Worm (Caenorhabditis elegans) whole organism, young adult: ENCODE data around the gene T21E8.7.

Experiments
- C06A6.2 ChIP-seq: fragments of 200-800 bp; sonication (Bioruptor generic); conservative IDR thresholded peaks from 2 replicates; pipeline ENCODE4 v1.3.6; 2022; ENCODE audit warnings: missing genetic modification characterization, missing compliant biosample characterization
- F10E7.11 ChIP-seq: sonication (generic microtip); optimal IDR thresholded peaks from 2 replicates; lab custom pipeline; 2017; ENCODE audit warnings: mild to moderate bottlenecking, missing genetic modification characterization, moderate library complexity, missing compliant biosample characterization
- F22D6.2 ChIP-seq: sonication (generic microtip); optimal IDR thresholded peaks from 2 replicates; lab custom pipeline; 2016; ENCODE audit warnings: mild to moderate bottlenecking, missing genetic modification characterization, missing compliant biosample characterization
- F23B12.7 ChIP-seq: sonication (generic microtip); optimal IDR thresholded peaks from 2 replicates; lab custom pipeline; 2017; ENCODE audit warnings: missing genetic modification characterization, mild to moderate bottlenecking, missing compliant biosample characterization, antibody characterized with exemption, moderate library complexity; ENCODE audit not compliant: insufficient read depth
- F33H1.4 ChIP-seq: fragments of 200-800 bp; sonication (Bioruptor generic); IDR thresholded peaks from 2 replicates; pipeline ENCODE4 v1.3.6; 2022; ENCODE audit warnings: missing genetic modification reagents, missing genetic modification characterization, missing compliant biosample characterization
- F37B4.10 ChIP-seq: fragments of 200-800 bp; sonication (Bioruptor generic); IDR thresholded peaks from 2 replicates; pipeline ENCODE4 v1.3.6; 2022; ENCODE audit warnings: missing genetic modification characterization, missing compliant biosample characterization
- F55B11.4 ChIP-seq: sonication (generic microtip); optimal IDR thresholded peaks from 2 replicates; lab custom pipeline; 2016; ENCODE audit warnings: missing compliant biosample characterization, missing genetic modification characterization, borderline replicate concordance; ENCODE audit not compliant: insufficient read depth
- Y53G8AR.9 ChIP-seq: fragments of 200-800 bp; sonication (Bioruptor generic); conservative IDR thresholded peaks from 2 replicates; pipeline ENCODE4 v1.3.6; 2022; ENCODE audit warnings: missing genetic modification reagents, missing genetic modification characterization, missing compliant biosample characterization
- Y56A3A.18 ChIP-seq: fragments of 200-800 bp; sonication (Bioruptor generic); IDR thresholded peaks from 2 replicates; pipeline ENCODE4 v1.3.6; 2022; ENCODE audit warnings: missing genetic modification reagents, missing genetic modification characterization, missing compliant biosample characterization
- atf-7 ChIP-seq: sonication (generic microtip); optimal IDR thresholded peaks from 2 replicates; lab custom pipeline; 2017; ENCODE audit warnings: mild to moderate bottlenecking, missing genetic modification characterization, missing compliant biosample characterization
- attf-5 ChIP-seq: fragments of 200-800 bp; sonication (Bioruptor generic); optimal IDR thresholded peaks from 2 replicates; lab custom pipeline; 2018; ENCODE audit warnings: mild to moderate bottlenecking, missing genetic modification characterization, missing compliant biosample characterization
- attf-6 ChIP-seq: fragments of 200-800 bp; sonication (Bioruptor generic); IDR thresholded peaks from 2 replicates; pipeline ENCODE4 v1.3.6; 2022; ENCODE audit warnings: missing genetic modification reagents, missing genetic modification characterization, missing compliant biosample characterization
- ceh-58 ChIP-seq: fragments of 200-800 bp; sonication (Bioruptor generic); IDR thresholded peaks from 2 replicates; pipeline ENCODE4 v1.3.6; 2022; ENCODE audit warnings: missing genetic modification characterization, missing compliant biosample characterization
- chd-7 ChIP-seq: sonication (generic microtip); optimal IDR thresholded peaks from 2 replicates; lab custom pipeline; 2016; ENCODE audit warnings: mild to moderate bottlenecking, missing genetic modification characterization, moderate library complexity, missing compliant biosample characterization
- die-1 ChIP-seq: sonication (generic microtip); optimal IDR thresholded peaks from 2 replicates; lab custom pipeline; 2016; ENCODE audit warnings: missing genotype, mild to moderate bottlenecking, missing genetic modification characterization, missing compliant biosample characterization
- dox-1 ChIP-seq: fragments of 200-800 bp; sonication (Bioruptor generic); IDR thresholded peaks from 2 replicates; pipeline ENCODE4 v1.3.6; 2022; ENCODE audit warnings: missing genetic modification reagents, missing genetic modification characterization, missing compliant biosample characterization
- dpff-1 ChIP-seq: sonication (generic microtip); optimal IDR thresholded peaks from 2 replicates; lab custom pipeline; 2017; ENCODE audit warnings: mild to moderate bottlenecking, missing genetic modification characterization, missing compliant biosample characterization
- dpl-1 ChIP-seq: fragments of 150-350 bp; optimal IDR thresholded peaks from 2 replicates; lab custom pipeline; 2014; ENCODE audit warnings: missing biosample characterization, missing genetic modification reagents, missing genetic modification characterization
- egl-18 ChIP-seq: fragments of 200-800 bp; sonication (Bioruptor generic); IDR thresholded peaks from 2 replicates; pipeline ENCODE4 v1.3.6; 2022; ENCODE audit warnings: missing genetic modification reagents, missing genetic modification characterization, missing compliant biosample characterization
- ets-4 ChIP-seq: fragments of 200-800 bp; sonication (Bioruptor generic); optimal IDR thresholded peaks from 2 replicates; lab custom pipeline; 2018; ENCODE audit warnings: mild to moderate bottlenecking, missing genetic modification characterization, missing compliant biosample characterization
- hlh-26 ChIP-seq: fragments of 200-800 bp; sonication (Bioruptor generic); conservative IDR thresholded peaks from 2 replicates; pipeline ENCODE4 v1.3.6; 2022; ENCODE audit warnings: missing genetic modification reagents, missing genetic modification characterization, missing compliant biosample characterization
- hmg-20 ChIP-seq: fragments of 200-800 bp; sonication (Bioruptor generic); IDR thresholded peaks from 2 replicates; pipeline ENCODE4 v1.3.6; 2022; ENCODE audit warnings: missing genetic modification reagents, missing genetic modification characterization, missing compliant biosample characterization
- hrde-1 ChIP-seq: sonication (generic microtip); optimal IDR thresholded peaks from 2 replicates; lab custom pipeline; 2016; ENCODE audit warnings: missing genetic modification characterization, mild to moderate bottlenecking, missing compliant biosample characterization, moderate library complexity, missing genotype, missing genetic modification reagents, borderline replicate concordance
- lag-1 ChIP-seq: fragments of 200-800 bp; sonication (Bioruptor generic); IDR thresholded peaks from 2 replicates; pipeline ENCODE4 v1.3.6; 2022; ENCODE audit warnings: missing genetic modification reagents, missing genetic modification characterization, missing compliant biosample characterization
- lin-40 ChIP-seq: sonication (generic microtip); optimal IDR thresholded peaks from 2 replicates; lab custom pipeline; 2016; ENCODE audit warnings: missing genetic modification characterization, mild to moderate bottlenecking, missing compliant biosample characterization, missing genotype, missing genetic modification reagents
- lsl-1 ChIP-seq: fragments of 200-800 bp; sonication (Bioruptor generic); optimal IDR thresholded peaks from 2 replicates; lab custom pipeline; 2018; ENCODE audit warnings: mild to moderate bottlenecking, missing genetic modification characterization, moderate library complexity, missing compliant biosample characterization
- mes-4 ChIP-seq: sonication (generic microtip); optimal IDR thresholded peaks from 2 replicates; lab custom pipeline; 2016; ENCODE audit warnings: missing genotype, missing genetic modification characterization, missing compliant biosample characterization
- mxl-1 ChIP-seq: sonication (generic microtip); optimal IDR thresholded peaks from 2 replicates; lab custom pipeline; 2016; ENCODE audit warnings: missing genetic modification characterization, missing compliant biosample characterization
- nfya-2 ChIP-seq: fragments of 200-800 bp; sonication (Bioruptor generic); IDR thresholded peaks from 2 replicates; pipeline ENCODE4 v1.3.6; 2022; ENCODE audit warnings: missing genetic modification reagents, missing genetic modification characterization, missing compliant biosample characterization
- rec-8 ChIP-seq, 2 experiments: sonication (generic microtip); optimal IDR thresholded peaks; 2 replicates each; lab custom pipeline; 2016; ENCODE audit warnings: mild to moderate bottlenecking in 2 of 2, missing genetic modification characterization in 2 of 2, missing genetic modification reagents in 2 of 2, missing genotype in 2 of 2, missing biosample characterization in 1 of 2, missing compliant biosample characterization in 1 of 2, moderate library complexity in 1 of 2
- sdz-38 ChIP-seq: sonication (generic microtip); optimal IDR thresholded peaks from 2 replicates; lab custom pipeline; 2016; ENCODE audit warnings: missing genotype, missing genetic modification characterization, missing compliant biosample characterization
- snpc-3.4 ChIP-seq: sonication (generic microtip); optimal IDR thresholded peaks from 2 replicates; lab custom pipeline; 2017; ENCODE audit warnings: missing genetic modification characterization, mild to moderate bottlenecking, missing compliant biosample characterization, antibody characterized with exemption, moderate library complexity, missing genotype, missing genetic modification reagents
- tbp1 ChIP-seq: fragments of 200-800 bp; sonication (Bioruptor generic); optimal IDR thresholded peaks from 2 replicates; lab custom pipeline; 2018; ENCODE audit warnings: mild to moderate bottlenecking, missing genetic modification characterization, missing compliant biosample characterization
- tbx-9 ChIP-seq: sonication (generic microtip); optimal IDR thresholded peaks from 2 replicates; lab custom pipeline; 2016; ENCODE audit warnings: borderline replicate concordance, missing genetic modification characterization, inconsistent platforms, missing compliant biosample characterization
- unc-62 ChIP-seq: fragments of 150-350 bp; optimal IDR thresholded peaks from 2 replicates; lab custom pipeline; 2014; ENCODE audit warnings: missing biosample characterization, missing genetic modification reagents, missing genetic modification characterization
- xnd-1 ChIP-seq: sonication (generic microtip); optimal IDR thresholded peaks from 2 replicates; lab custom pipeline; 2016; ENCODE audit warnings: missing genotype, missing genetic modification reagents, missing genetic modification characterization, missing compliant biosample characterization
- zfh-2 ChIP-seq: fragments of 200-800 bp; sonication (Bioruptor generic); conservative IDR thresholded peaks from 2 replicates; pipeline ENCODE4 v1.3.6; 2022; ENCODE audit warnings: missing genetic modification reagents, missing genetic modification characterization, missing compliant biosample characterization
- ztf-25 ChIP-seq: fragments of 200-800 bp; sonication (Bioruptor generic); IDR thresholded peaks from 2 replicates; pipeline ENCODE4 v1.3.6; 2022; ENCODE audit warnings: missing genetic modification reagents, missing genetic modification characterization, missing compliant biosample characterization

Gene T21E8.7

DNA sequence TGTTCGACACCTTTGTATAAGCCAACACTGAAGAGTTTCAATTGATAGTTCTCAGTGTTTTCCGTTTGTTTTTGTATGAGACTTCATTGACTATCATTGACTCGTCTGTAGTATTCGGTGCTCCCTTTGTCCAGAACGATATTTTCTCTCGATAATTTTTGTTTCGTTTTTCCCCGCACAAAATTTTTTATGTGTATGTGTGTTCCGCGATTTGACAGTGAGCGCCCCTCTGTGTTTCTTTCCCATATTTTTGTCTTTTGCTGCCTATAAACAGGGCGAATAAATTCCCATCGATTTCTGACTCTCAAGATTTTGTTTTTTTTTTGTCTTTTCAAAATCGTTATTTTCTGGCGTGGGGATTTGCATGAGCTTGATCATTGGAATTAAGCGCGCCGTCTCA is at the start of gene T21E8.7:
Gene T21E8.7 (plus strand): TSS at position 301 of the 400 bp plus-strand sequence.
- TF ChIP-seq hmg-20 (GFP tag; lab: Robert Waterston, UW) (no peak), mes-4 (tag; lab: Kevin White, UChicago) (no peak), snpc-3.4 (tag; lab: Kevin White, UChicago) (no peak)
- TF ChIP-seq, all 124 proteins: peak for 0

DNA sequence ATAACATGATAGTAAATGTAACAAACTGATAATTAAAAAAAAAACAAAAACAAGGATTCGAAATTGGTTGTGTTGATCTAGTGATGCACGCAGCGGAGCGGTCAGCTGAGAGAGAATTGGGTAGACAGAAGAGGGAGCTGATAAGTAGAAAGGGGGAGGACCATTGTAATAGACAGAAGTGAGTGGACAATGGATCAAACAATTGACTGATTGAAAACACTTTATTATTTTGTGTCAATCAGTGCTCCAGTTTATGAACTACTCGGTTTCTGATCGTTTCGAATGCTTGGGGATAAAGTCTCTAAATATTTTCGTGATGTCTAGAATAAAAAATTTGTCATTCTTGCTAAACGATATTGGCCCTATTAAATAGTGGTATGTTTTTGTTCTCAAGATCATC is 48.7 kb upstream of the T21E8.7 start:
- TF ChIP-seq tbx-9 (tag; lab: Kevin White, UChicago): no peak
- no peak for TF ChIP-seq lin-40
- no peak for TF ChIP-seq F37B4.10
- TF ChIP-seq nfya-2 (GFP tag; lab: Robert Waterston, UW): no peak
- TF ChIP-seq F33H1.4 (GFP tag; lab: Robert Waterston, UW): no peak
- no peak for TF ChIP-seq egl-18
- TF ChIP-seq hlh-26 (GFP tag; lab: Robert Waterston, UW): no peak
- TF ChIP-seq F22D6.2 (tag; lab: Kevin White, UChicago): no peak
- TF ChIP-seq Y53G8AR.9 (GFP tag; lab: Robert Waterston, UW): no peak
- no peak for TF ChIP-seq dpl-1 (GFP tag; lab: Kevin White, UChicago)
- no peak for TF ChIP-seq C06A6.2 (GFP tag; lab: Robert Waterston, UW)
- no peak for TF ChIP-seq dox-1 (GFP tag; lab: Robert Waterston, UW)
- no peak for TF ChIP-seq sdz-38 (tag; lab: Kevin White, UChicago)
- TF ChIP-seq attf-5 (GFP tag; lab: Kevin White, UChicago): no peak
- TF ChIP-seq lsl-1 (GFP tag; lab: Kevin White, UChicago): no peak
- no peak for TF ChIP-seq ceh-58 (GFP tag; lab: Robert Waterston, UW)

DNA sequence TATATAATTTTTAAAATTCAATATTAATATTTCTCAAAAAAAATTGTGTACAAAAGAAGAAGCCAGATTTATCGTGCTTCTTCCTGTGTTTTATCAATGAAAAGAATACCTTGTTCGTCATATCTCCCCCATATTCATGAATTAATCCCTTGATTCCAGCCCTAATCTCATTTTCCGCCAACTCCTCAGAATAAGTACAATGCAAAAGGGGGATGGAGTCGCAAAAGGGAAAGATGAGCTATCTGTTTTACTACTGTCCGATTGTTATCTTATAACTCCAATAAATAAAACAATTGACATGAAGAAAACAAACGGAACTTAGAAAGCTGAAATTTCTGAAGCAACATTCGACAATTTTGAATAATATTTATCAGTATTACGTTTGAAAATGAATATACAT is 45.7 kb upstream of the T21E8.7 start:
- TF ChIP-seq F23B12.7 (tag; lab: Kevin White, UChicago) (no peak), die-1 (tag; lab: Kevin White, UChicago) (no peak), atf-7 (tag; lab: Kevin White, UChicago) (no peak), hrde-1 (tag; lab: Kevin White, UChicago) (no peak), rec-8 (tag; optimal IDR thresholded peaks at IDR 0.05; lab: Kevin White, UChicago) (no peak), F10E7.11 (no peak), zfh-2 (no peak)

DNA sequence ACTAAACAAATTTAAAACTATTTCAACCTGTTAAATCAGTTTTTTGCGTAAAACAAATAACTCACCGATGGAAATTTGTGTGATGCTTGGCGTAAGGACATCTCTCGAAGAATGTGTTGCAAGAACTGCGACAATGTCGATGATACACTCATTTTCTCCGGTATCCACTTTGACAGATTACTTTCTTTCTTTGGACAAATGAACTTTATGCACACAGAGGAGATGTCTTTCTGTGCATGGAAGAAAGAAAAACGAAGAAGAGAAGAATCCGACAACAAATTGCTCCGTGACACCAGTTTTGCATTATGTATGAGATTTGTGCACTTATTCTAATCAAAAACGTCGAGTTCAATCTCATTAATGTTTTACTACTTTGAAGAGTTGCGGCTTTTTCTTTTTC is 44.8 kb upstream of the T21E8.7 start, which contains the start of gene plc-1:
Gene plc-1 (minus strand): TSS at position 101 of the 400 bp plus-strand sequence.
- TF ChIP-seq Y56A3A.18: no peak
- TF ChIP-seq mxl-1 (tag; lab: Kevin White, UChicago): no peak
- no peak for TF ChIP-seq ets-4 (GFP tag; lab: Kevin White, UChicago)
- no peak for TF ChIP-seq tbp1
- TF ChIP-seq chd-7: no peak
- TF ChIP-seq ztf-25: no peak
- no peak for TF ChIP-seq die-1 (tag; lab: Kevin White, UChicago)
- TF ChIP-seq xnd-1: no peak
- no peak for TF ChIP-seq F55B11.4 (tag; lab: Kevin White, UChicago)
- TF ChIP-seq dpff-1 (tag; lab: Kevin White, UChicago): no peak
- TF ChIP-seq unc-62 (GFP tag; lab: Kevin White, UChicago): no peak
- TF ChIP-seq lag-1 (GFP tag; lab: Robert Waterston, UW): no peak
- no peak for TF ChIP-seq attf-6 (GFP tag; lab: Robert Waterston, UW)
- TF ChIP-seq egl-18: no peak
- TF ChIP-seq dox-1 (GFP tag; lab: Robert Waterston, UW): no peak
- no peak for TF ChIP-seq ceh-58 (GFP tag; lab: Robert Waterston, UW)
